Worm (Caenorhabditis elegans) whole organism, young adult: Measurements from ENCODE around the gene R02F2.7.

ENCODE experiments used
- cebp-2 ChIP-seq: fragments of 200-800 bp; sonication (Bioruptor generic); IDR thresholded peaks from 2 replicates; pipeline ENCODE4 v1.3.6; 2022; ENCODE audit warnings: missing genetic modification characterization, missing compliant biosample characterization
- ceh-27 ChIP-seq: fragments of 200-800 bp; sonication (Bioruptor generic); optimal IDR thresholded peaks from 2 replicates; lab custom pipeline; 2018; ENCODE audit warnings: mild to moderate bottlenecking, missing genetic modification characterization, moderate library complexity, missing compliant biosample characterization
- fkh-3 ChIP-seq: sonication (generic microtip); optimal IDR thresholded peaks from 2 replicates; lab custom pipeline; 2016; ENCODE audit warnings: mild to moderate bottlenecking, missing genetic modification characterization, missing compliant biosample characterization
- hsf-1 ChIP-seq: fragments of 200-800 bp; sonication (Bioruptor generic); IDR thresholded peaks from 2 replicates; pipeline ENCODE4 v1.3.6; 2022; ENCODE audit warnings: missing genetic modification reagents, missing genetic modification characterization, missing compliant biosample characterization
- mel-28 ChIP-seq: sonication (generic microtip); optimal IDR thresholded peaks from 2 replicates; lab custom pipeline; 2016; ENCODE audit warnings: borderline replicate concordance, mild to moderate bottlenecking, missing genetic modification characterization, missing compliant biosample characterization
- rpc-1 ChIP-seq, 2 experiments: fragments of 150-350 bp in 1 of 2; sonication (generic microtip) in 1 of 2; optimal IDR thresholded peaks; 2 replicates each; lab custom pipeline; 2014 to 2018; ENCODE audit warnings: missing biosample characterization in 1 of 2, missing genetic modification characterization in 1 of 2, missing genetic modification reagents in 1 of 2, missing genotype in 1 of 2
- sptf-2 ChIP-seq: fragments of 200-800 bp; sonication (Bioruptor generic); optimal IDR thresholded peaks from 2 replicates; lab custom pipeline; 2018; ENCODE audit warnings: mild to moderate bottlenecking, missing genetic modification characterization, missing compliant biosample characterization

- no peak for TF ChIP-seq fkh-3
- no peak for TF ChIP-seq ceh-27
- TF ChIP-seq rpc-1 (optimal IDR thresholded peaks at IDR 0.05; lab: Kevin White, UChicago), result no peak
- no peak for TF ChIP-seq rpc-1 (tag; optimal IDR thresholded peaks at IDR 0.05; lab: Kevin White, UChicago)
- no peak for TF ChIP-seq cebp-2 (GFP tag; lab: Robert Waterston, UW)
- TF ChIP-seq mel-28 (tag; lab: Kevin White, UChicago), result no peak
- TF ChIP-seq hsf-1 (GFP tag; lab: Robert Waterston, UW), result no peak
- no peak for TF ChIP-seq sptf-2
Observed at ce11 chrIII:5504725-5505473, 21.3 kb upstream of the R02F2.7 start.
